Fruit fly (Drosophila melanogaster) whole organism, prepupa: ENCODE data around the gene CG7362.

Experiments
- Blimp-1 ChIP-seq: fragments of 200-800 bp; sonication (Bioruptor generic); optimal IDR thresholded peaks from 3 replicates; lab custom pipeline; 2017; ENCODE audit warnings: missing biosample characterization, missing genetic modification characterization, mild to moderate bottlenecking, moderate library complexity, missing genetic modification reagents
- CG10631 ChIP-seq: fragments of 200-800 bp; sonication (Bioruptor generic); optimal IDR thresholded peaks from 2 replicates; lab custom pipeline; 2016; ENCODE audit warnings: missing biosample characterization, missing genetic modification characterization
- CG10669 ChIP-seq: fragments of 200-800 bp; sonication (Bioruptor generic); optimal IDR thresholded peaks from 3 replicates; lab custom pipeline; 2018; ENCODE audit warnings: missing biosample characterization, mild to moderate bottlenecking, missing genetic modification characterization, moderate library complexity
- CG11762 ChIP-seq: fragments of 200-800 bp; sonication (Bioruptor generic); optimal IDR thresholded peaks from 3 replicates; lab custom pipeline; 2016; ENCODE audit warnings: missing biosample characterization, missing genetic modification characterization; ENCODE audit not compliant: insufficient read depth
- CG11902 ChIP-seq: fragments of 200-800 bp; sonication (Bioruptor generic); optimal IDR thresholded peaks from 3 replicates; lab custom pipeline; 2016; ENCODE audit warnings: missing biosample characterization, missing genetic modification characterization
- CG1621 ChIP-seq: fragments of 200-800 bp; sonication (Bioruptor generic); optimal IDR thresholded peaks from 3 replicates; lab custom pipeline; 2018; ENCODE audit warnings: missing biosample characterization, mild to moderate bottlenecking, missing genetic modification characterization
- CG16779 ChIP-seq: fragments of 200-800 bp; sonication (Bioruptor generic); optimal IDR thresholded peaks from 3 replicates; lab custom pipeline; 2017; ENCODE audit warnings: missing biosample characterization, mild to moderate bottlenecking, missing genetic modification characterization
- CG3032 ChIP-seq: fragments of 200-800 bp; optimal IDR thresholded peaks from 2 replicates; lab custom pipeline; 2019; ENCODE audit warnings: missing biosample characterization, mild to moderate bottlenecking, missing genetic modification characterization, moderate library complexity
- CG31627 ChIP-seq: fragments of 200-800 bp; sonication (Bioruptor generic); optimal IDR thresholded peaks from 3 replicates; lab custom pipeline; 2016; ENCODE audit warnings: missing biosample characterization, missing genetic modification characterization
- CG34406 ChIP-seq: fragments of 200-800 bp; sonication (Bioruptor generic); optimal IDR thresholded peaks from 3 replicates; lab custom pipeline; 2016; ENCODE audit warnings: missing biosample characterization, missing genetic modification characterization
- CG3919 ChIP-seq: fragments of 200-800 bp; sonication (Bioruptor generic); optimal IDR thresholded peaks from 3 replicates; lab custom pipeline; 2016; ENCODE audit warnings: missing biosample characterization, missing genetic modification characterization
- CG6163 ChIP-seq: fragments of 200-800 bp; sonication (Bioruptor generic); IDR thresholded peaks from 3 replicates; pipeline ENCODE4 v1.3.6; 2022; ENCODE audit warnings: missing biosample characterization, missing genetic modification characterization
- CG6792 ChIP-seq: fragments of 200-800 bp; sonication (Bioruptor generic); optimal IDR thresholded peaks from 3 replicates; lab custom pipeline; 2016; ENCODE audit warnings: missing biosample characterization, missing genetic modification characterization
- CG6854 ChIP-seq: fragments of 200-800 bp; sonication (Bioruptor generic); optimal IDR thresholded peaks from 2 replicates; lab custom pipeline; 2017; ENCODE audit warnings: missing biosample characterization, mild to moderate bottlenecking, missing genetic modification characterization
- CG7368 ChIP-seq: fragments of 200-800 bp; sonication (Bioruptor generic); optimal IDR thresholded peaks from 3 replicates; lab custom pipeline; 2016; ENCODE audit warnings: missing biosample characterization, missing genetic modification characterization
- CG9139 ChIP-seq: fragments of 200-800 bp; sonication (Bioruptor generic); optimal IDR thresholded peaks from 3 replicates; lab custom pipeline; 2017; ENCODE audit warnings: missing biosample characterization, mild to moderate bottlenecking, missing genetic modification characterization
- Eip75B ChIP-seq: fragments of 200-800 bp; sonication (Bioruptor generic); optimal IDR thresholded peaks from 3 replicates; lab custom pipeline; 2016; ENCODE audit warnings: missing biosample characterization, missing genetic modification characterization
- Eip78C ChIP-seq: fragments of 200-800 bp; sonication (Bioruptor generic); peaks from one replicate; lab custom pipeline; 2016; ENCODE audit warnings: missing biosample characterization, missing genetic modification characterization
- Eip93F ChIP-seq: fragments of 200-800 bp; sonication (Bioruptor generic); optimal IDR thresholded peaks from 2 replicates; lab custom pipeline; 2016; ENCODE audit warnings: missing biosample characterization, mild to moderate bottlenecking, missing genetic modification characterization
- Ets21C ChIP-seq: fragments of 200-800 bp; sonication (Bioruptor generic); optimal IDR thresholded peaks from 3 replicates; lab custom pipeline; 2016; ENCODE audit warnings: missing biosample characterization, missing genetic modification characterization
- Ets96B ChIP-seq: fragments of 200-800 bp; optimal IDR thresholded peaks from 2 replicates; lab custom pipeline; 2019; ENCODE audit warnings: missing biosample characterization, mild to moderate bottlenecking, missing genetic modification characterization, moderate library complexity
- Gug ChIP-seq: fragments of 200-800 bp; sonication (Bioruptor generic); IDR thresholded peaks from 2 replicates; pipeline ENCODE4 v1.3.6; 2022; ENCODE audit warnings: missing biosample characterization, missing genetic modification characterization
- Hr38 ChIP-seq: sonication (Bioruptor generic); optimal IDR thresholded peaks from 2 replicates; lab custom pipeline; 2016; ENCODE audit warnings: missing biosample characterization, missing genetic modification characterization
- Hr39 ChIP-seq: fragments of 200-800 bp; sonication (Bioruptor generic); optimal IDR thresholded peaks from 2 replicates; lab custom pipeline; 2016; ENCODE audit warnings: missing biosample characterization, missing genetic modification characterization
- Hr4 ChIP-seq: fragments of 200-800 bp; sonication (Bioruptor generic); optimal IDR thresholded peaks from 3 replicates; lab custom pipeline; 2016; ENCODE audit warnings: missing biosample characterization, missing genetic modification characterization
- Met ChIP-seq: fragments of 200-800 bp; sonication (Bioruptor generic); optimal IDR thresholded peaks from 3 replicates; lab custom pipeline; 2016; ENCODE audit warnings: missing biosample characterization, missing genetic modification characterization
- OdsH ChIP-seq: fragments of 200-800 bp; sonication (Bioruptor generic); optimal IDR thresholded peaks from 3 replicates; lab custom pipeline; 2016; ENCODE audit warnings: missing biosample characterization, missing genetic modification characterization
- Smox ChIP-seq: fragments of 200-800 bp; sonication (Bioruptor generic); optimal IDR thresholded peaks from 3 replicates; lab custom pipeline; 2016; ENCODE audit warnings: missing biosample characterization, missing genetic modification characterization
- Sox14 ChIP-seq: fragments of 200-800 bp; sonication (Bioruptor generic); optimal IDR thresholded peaks from 3 replicates; lab custom pipeline; 2016; ENCODE audit warnings: missing biosample characterization, missing genetic modification characterization
- Sox15 ChIP-seq: fragments of 200-800 bp; sonication (Bioruptor generic); optimal IDR thresholded peaks from 3 replicates; lab custom pipeline; 2016; ENCODE audit warnings: missing biosample characterization, missing genetic modification characterization
- cyc ChIP-seq: fragments of 200-800 bp; sonication (Bioruptor generic); optimal IDR thresholded peaks from 3 replicates; lab custom pipeline; 2016; ENCODE audit warnings: missing biosample characterization, missing genetic modification characterization
- dac ChIP-seq: fragments of 200-800 bp; sonication (Bioruptor generic); optimal IDR thresholded peaks from 2 replicates; lab custom pipeline; 2017; ENCODE audit warnings: missing biosample characterization, mild to moderate bottlenecking, missing genetic modification characterization
- eg ChIP-seq: fragments of 200-800 bp; sonication (Bioruptor generic); IDR thresholded peaks from 3 replicates; pipeline ENCODE4 v1.3.6; 2022; ENCODE audit warnings: missing biosample characterization, missing genetic modification characterization
- esn ChIP-seq: fragments of 200-800 bp; sonication (Bioruptor generic); optimal IDR thresholded peaks from 2 replicates; lab custom pipeline; 2016; ENCODE audit warnings: missing biosample characterization, mild to moderate bottlenecking, missing genetic modification characterization, moderate library complexity
- fd59A ChIP-seq: fragments of 200-800 bp; sonication (Bioruptor generic); optimal IDR thresholded peaks from 2 replicates; lab custom pipeline; 2017; ENCODE audit warnings: missing biosample characterization, mild to moderate bottlenecking, missing genetic modification characterization, missing genetic modification reagents
- fd85E ChIP-seq: fragments of 200-800 bp; sonication (Bioruptor generic); optimal IDR thresholded peaks from 3 replicates; lab custom pipeline; 2016; ENCODE audit warnings: missing biosample characterization, missing genetic modification characterization
- fkh ChIP-seq: fragments of 200-800 bp; sonication (Bioruptor generic); optimal IDR thresholded peaks from 3 replicates; lab custom pipeline; 2017; ENCODE audit warnings: missing biosample characterization, mild to moderate bottlenecking, missing genetic modification characterization, moderate library complexity
- pdm3 ChIP-seq: fragments of 200-800 bp; sonication (Bioruptor generic); optimal IDR thresholded peaks from 3 replicates; lab custom pipeline; 2016; ENCODE audit warnings: missing biosample characterization, missing genetic modification characterization
- salr ChIP-seq, 2 experiments: fragments of 200-800 bp; sonication (Bioruptor generic); optimal IDR thresholded peaks; 3 replicates each; lab custom pipeline; 2016 to 2018; ENCODE audit warnings: missing biosample characterization in 2 of 2, missing genetic modification characterization in 2 of 2, mild to moderate bottlenecking in 1 of 2
- ss ChIP-seq, 2 experiments: fragments of 200-800 bp; sonication (Bioruptor generic); optimal IDR thresholded peaks; 2 replicates in 1 of 2; 3 replicates in 1 of 2; lab custom pipeline; 2017 to 2018; ENCODE audit warnings: mild to moderate bottlenecking in 2 of 2, missing biosample characterization in 2 of 2, missing genetic modification characterization in 2 of 2, moderate library complexity in 1 of 2
- svp ChIP-seq: fragments of 200-800 bp; sonication (Bioruptor generic); peaks from one replicate; lab custom pipeline; 2016; ENCODE audit warnings: missing biosample characterization, missing genetic modification characterization
- topi ChIP-seq: fragments of 200-800 bp; sonication (Bioruptor generic); optimal IDR thresholded peaks from 3 replicates; lab custom pipeline; 2016; ENCODE audit warnings: missing biosample characterization, missing genetic modification characterization
- vri ChIP-seq: fragments of 200-800 bp; sonication (Bioruptor generic); optimal IDR thresholded peaks from 3 replicates; lab custom pipeline; 2016; ENCODE audit warnings: missing biosample characterization, mild to moderate bottlenecking, missing genetic modification characterization

The CG7362 gene

dm6 chr3R:14734623-14735392, 19.5 kb downstream of the CG7362 start (continued):
- no peak for TF ChIP-seq CG6792
- no peak for TF ChIP-seq CG16779 (tag; lab: Kevin White, UChicago)
- TF ChIP-seq Ets21C (GFP tag; lab: Kevin White, UChicago) = no peak
- no peak for TF ChIP-seq CG31627 (GFP tag; lab: Kevin White, UChicago)
- no peak for TF ChIP-seq Smox
- TF ChIP-seq Blimp-1 (GFP tag; lab: Kevin White, UChicago) = no peak
- TF ChIP-seq salr (GFP tag; optimal IDR thresholded peaks at IDR 0.05; lab: Kevin White, UChicago) = no peak
- TF ChIP-seq fd59A (GFP tag; lab: Kevin White, UChicago) = no peak
- peak; percentile 30 for TF ChIP-seq topi (GFP tag; lab: Kevin White, UChicago)
- TF ChIP-seq CG3032 = no peak
- no peak for TF ChIP-seq esn
- peak; percentile 46 for TF ChIP-seq svp
- peak; percentile 33 for TF ChIP-seq Hr4 (GFP tag; lab: Kevin White, UChicago)
- TF ChIP-seq CG6854 (GFP tag; lab: Kevin White, UChicago) = no peak
- TF ChIP-seq pdm3 (GFP tag; lab: Kevin White, UChicago) = no peak
- TF ChIP-seq Sox14 (GFP tag; lab: Kevin White, UChicago) = peak; percentile 29
- TF ChIP-seq CG9139 = no peak
- TF ChIP-seq Hr39 (GFP tag; lab: Kevin White, UChicago) = no peak
- TF ChIP-seq Gug = no peak
- no peak for TF ChIP-seq CG7368 (GFP tag; lab: Kevin White, UChicago)
- TF ChIP-seq Eip78C = peak; percentile 86
- peak; percentile 18 for TF ChIP-seq OdsH (GFP tag; lab: Kevin White, UChicago)
- peak; percentile 18 for TF ChIP-seq CG10669 (GFP tag; lab: Kevin White, UChicago)
- TF ChIP-seq Eip93F (GFP tag; lab: Kevin White, UChicago) = no peak
- TF ChIP-seq fkh = no peak
- peak; percentile 2 for TF ChIP-seq CG34406 (GFP tag; lab: Kevin White, UChicago)
- TF ChIP-seq cyc = peak; percentile 23
- TF ChIP-seq CG10631 (GFP tag; lab: Kevin White, UChicago) = peak; percentile 30
- no peak for TF ChIP-seq Hr38 (GFP tag; lab: Kevin White, UChicago)
- TF ChIP-seq vri (GFP tag; lab: Kevin White, UChicago) = no peak
- TF ChIP-seq Sox15 = no peak
- TF ChIP-seq Eip75B (GFP tag; lab: Kevin White, UChicago) = peak; percentile 41
- no peak for TF ChIP-seq fd85E
- TF ChIP-seq CG11762 (GFP tag; lab: Kevin White, UChicago) = no peak
- TF ChIP-seq Met (GFP tag; lab: Kevin White, UChicago) = peak; percentile 5
- peak; percentile 1 for TF ChIP-seq CG1621 (tag; lab: Kevin White, UChicago)
- TF ChIP-seq ss (GFP tag; optimal IDR thresholded peaks at IDR 0.05; lab: Kevin White, UChicago) = peak in 1 of 2 experiments; percentile 17
- no peak for TF ChIP-seq CG11902 (GFP tag; lab: Kevin White, UChicago)
- peak; percentile 23 for TF ChIP-seq CG3919 (GFP tag; lab: Kevin White, UChicago)
- TF ChIP-seq eg = peak; percentile 54; the same call in 1 of the 3 replicates

- no peak for TF ChIP-seq CG6163 (GFP tag; lab: Robert Waterston, UW)
- no peak for TF ChIP-seq CG6854 (GFP tag; lab: Kevin White, UChicago)
- TF ChIP-seq dac (GFP tag; lab: Kevin White, UChicago) = no peak
- no peak for TF ChIP-seq Ets21C (GFP tag; lab: Kevin White, UChicago)
- no peak for TF ChIP-seq pdm3 (GFP tag; lab: Kevin White, UChicago)
- no peak for TF ChIP-seq CG7368 (GFP tag; lab: Kevin White, UChicago)
- no peak for TF ChIP-seq fkh
- TF ChIP-seq CG16779 (tag; lab: Kevin White, UChicago) = no peak
- no peak for TF ChIP-seq Ets96B (tag; lab: Kevin White, UChicago)
- TF ChIP-seq OdsH (GFP tag; lab: Kevin White, UChicago) = no peak
- no peak for TF ChIP-seq cyc
- no peak for TF ChIP-seq salr (GFP tag; optimal IDR thresholded peaks at IDR 0.05; lab: Kevin White, UChicago)
- TF ChIP-seq Smox = no peak
- TF ChIP-seq CG11762 (GFP tag; lab: Kevin White, UChicago) = no peak
- no peak for TF ChIP-seq Hr38 (GFP tag; lab: Kevin White, UChicago)
- no peak for TF ChIP-seq CG34406 (GFP tag; lab: Kevin White, UChicago)
- no peak for TF ChIP-seq Sox14 (GFP tag; lab: Kevin White, UChicago)
- TF ChIP-seq ss (GFP tag; optimal IDR thresholded peaks at IDR 0.05; lab: Kevin White, UChicago) = no peak
- TF ChIP-seq CG31627 (GFP tag; lab: Kevin White, UChicago) = no peak
Observed at dm6 chr3R:14733937-14734336, 20.3 kb downstream of the CG7362 start.
